Worm (Caenorhabditis elegans) whole organism, L4 larva: ENCODE measurements around the gene clec-2.

Experiments used
- ces-1 ChIP-seq: fragments of 150-350 bp; sonication (generic microtip); optimal IDR thresholded peaks from 4 replicates; lab custom pipeline; 2014; ENCODE audit warnings: missing biosample characterization, missing genetic modification reagents, missing genetic modification characterization
- nhr-28 ChIP-seq: fragments of 150-350 bp; optimal IDR thresholded peaks from 2 replicates; lab custom pipeline; 2014; ENCODE audit warnings: missing biosample characterization, missing genetic modification characterization
- pha-4 ChIP-seq, 2 experiments: fragments of 150-350 bp in 1 of 2; fragments of 200-800 bp in 1 of 2; sonication (Bioruptor generic) in 1 of 2; IDR thresholded peaks in 1 of 2; optimal IDR thresholded peaks in 1 of 2; 2 replicates each; pipeline versions ENCODE4 v1.3.6 to Lab custom; 2014 to 2022; ENCODE audit warnings: missing genetic modification characterization in 2 of 2, missing genetic modification reagents in 2 of 2, missing biosample characterization in 1 of 2, missing compliant biosample characterization in 1 of 2
- ztf-11 ChIP-seq: fragments of 150-350 bp; optimal IDR thresholded peaks from 2 replicates; lab custom pipeline; 2014; ENCODE audit warnings: missing biosample characterization, missing genetic modification characterization

- TF ChIP-seq ztf-11 (tag; lab: Kevin White, UChicago) = no peak
- no peak for TF ChIP-seq pha-4 (GFP tag; IDR thresholded peaks at IDR 0.05; lab: Robert Waterston, UW)
- TF ChIP-seq pha-4 (tag; optimal IDR thresholded peaks at IDR 0.05; lab: Kevin White, UChicago) = no peak
- no peak for TF ChIP-seq ces-1
- no peak for TF ChIP-seq nhr-28 (tag; lab: Kevin White, UChicago)
Observed at ce11 chrII:2990089-2990488, 33.1 kb downstream of the clec-2 start.
